Worm (Caenorhabditis elegans): ENCODE results near the gene F17A2.13.

DNA sequence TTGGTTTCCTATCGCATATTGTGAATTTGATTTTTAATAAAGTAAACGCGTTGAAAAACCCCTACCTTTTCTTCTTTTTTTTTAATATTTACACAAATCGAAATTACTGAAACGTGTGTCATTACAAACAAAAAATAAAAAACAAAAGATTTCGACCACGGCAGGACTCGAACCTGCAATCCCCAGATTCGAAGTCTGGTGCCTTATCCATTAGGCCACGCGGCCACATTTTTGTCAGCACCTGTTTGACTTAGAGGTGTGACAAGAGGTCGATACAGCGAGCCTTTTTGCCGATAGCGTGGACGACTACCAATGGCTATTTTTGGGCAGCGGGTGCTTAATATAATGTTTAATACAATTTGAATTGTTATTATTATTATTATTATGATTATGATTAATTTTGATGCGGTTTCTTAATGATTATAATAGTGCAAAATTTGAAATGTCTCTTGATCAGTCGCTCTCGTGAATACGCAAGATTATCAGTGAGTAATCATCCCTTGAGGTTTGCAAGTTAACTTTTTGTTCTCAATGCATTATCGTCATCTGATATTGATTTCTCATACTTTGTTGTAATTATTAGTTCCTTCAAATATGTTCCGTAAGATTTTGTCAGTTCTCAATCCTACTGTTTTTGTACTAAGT, 16.5 kb downstream of the F17A2.13 start, which contains the start of gene srd-44:
- peak; percentile 9 for TF ChIP-seq sdc-2 (tag; optimal IDR thresholded peaks at IDR 0.05)
- no peak for TF ChIP-seq dve-1 (tag; optimal IDR thresholded peaks at IDR 0.05)
- no peak for TF ChIP-seq fkh-10 (GFP tag; optimal IDR thresholded peaks at IDR 0.05)
- no peak for TF ChIP-seq ceh-34 (tag; optimal IDR thresholded peaks at IDR 0.05)
- no peak for TF ChIP-seq syd-9 (tag; optimal IDR thresholded peaks at IDR 0.05)
- no peak for TF ChIP-seq hlh-13 (GFP tag; optimal IDR thresholded peaks at IDR 0.05)
- no peak for TF ChIP-seq pha-2 (tag; optimal IDR thresholded peaks at IDR 0.05)
- TF ChIP-seq ama-1 (optimal IDR thresholded peaks at IDR 0.05): no peak
- TF ChIP-seq dmd-4 (tag; optimal IDR thresholded peaks at IDR 0.05; ENCODE audit: borderline replicate concordance): no peak
- no peak for TF ChIP-seq ceh-19 (GFP tag; optimal IDR thresholded peaks at IDR 0.05)
